Fruit fly (Drosophila melanogaster) whole organism, embryonic: Measurements from ENCODE around the gene CatB.
A peak's percentile ranks its signal among the peaks of the same experiment; 100 is the strongest.

ENCODE experiments used
- Abd-B ChIP-seq: fragments of 200-800 bp; sonication (Bioruptor generic); optimal IDR thresholded peaks from 2 replicates; lab custom pipeline; 2018; ENCODE audit warnings: missing biosample characterization, mild to moderate bottlenecking, missing genetic modification characterization, moderate library complexity
- Aef1 ChIP-seq: fragments of 200-800 bp; sonication (Bioruptor generic); IDR thresholded peaks from 3 replicates; pipeline ENCODE4 v1.3.6; 2022; ENCODE audit warnings: missing biosample characterization, missing genetic modification characterization
- Atf3 ChIP-seq: fragments of 200-800 bp; sonication (Bioruptor generic); optimal IDR thresholded peaks from 3 replicates; lab custom pipeline; 2016; ENCODE audit warnings: missing biosample characterization, missing genetic modification characterization
- Blimp-1 ChIP-seq: fragments of 200-800 bp; sonication (Bioruptor generic); optimal IDR thresholded peaks from 3 replicates; lab custom pipeline; 2018; ENCODE audit warnings: missing biosample characterization, missing genetic modification characterization, mild to moderate bottlenecking, moderate library complexity, missing genetic modification reagents
- C15 ChIP-seq: fragments of 200-800 bp; sonication (Bioruptor generic); IDR thresholded peaks from 3 replicates; pipeline ENCODE4 v1.3.6; 2022; ENCODE audit warnings: missing biosample characterization, missing genetic modification characterization
- CG10267 ChIP-seq: fragments of 200-800 bp; sonication (Bioruptor generic); optimal IDR thresholded peaks from 2 replicates; lab custom pipeline; 2018; ENCODE audit warnings: missing biosample characterization, mild to moderate bottlenecking, missing genetic modification characterization, moderate library complexity
- CG10321 ChIP-seq: fragments of 200-800 bp; sonication (Bioruptor generic); IDR thresholded peaks from 2 replicates; pipeline ENCODE4 v1.3.6; 2022; ENCODE audit warnings: missing biosample characterization, missing genetic modification characterization
- CG10543 ChIP-seq: fragments of 200-800 bp; sonication (Bioruptor generic); optimal IDR thresholded peaks from 3 replicates; lab custom pipeline; 2017; ENCODE audit warnings: missing biosample characterization, mild to moderate bottlenecking, missing genetic modification characterization, moderate library complexity
- CG11456 ChIP-seq: fragments of 200-800 bp; sonication (Bioruptor generic); IDR thresholded peaks from 3 replicates; pipeline ENCODE4 v1.3.6; 2022; ENCODE audit warnings: missing biosample characterization, missing genetic modification characterization
- CG14965 ChIP-seq: fragments of 200-800 bp; sonication (Bioruptor generic); optimal IDR thresholded peaks from 2 replicates; lab custom pipeline; 2016; ENCODE audit warnings: missing biosample characterization, missing genetic modification characterization, borderline replicate concordance
- CG17568 ChIP-seq: fragments of 200-800 bp; sonication (Bioruptor generic); optimal IDR thresholded peaks from 2 replicates; lab custom pipeline; 2018; ENCODE audit warnings: missing biosample characterization, mild to moderate bottlenecking, missing genetic modification characterization, moderate library complexity
- CG17912 ChIP-seq: fragments of 200-800 bp; sonication (Bioruptor generic); optimal IDR thresholded peaks from 2 replicates; lab custom pipeline; 2018; ENCODE audit warnings: missing biosample characterization, mild to moderate bottlenecking, missing genetic modification characterization
- CG18476 ChIP-seq: fragments of 200-800 bp; sonication (Bioruptor generic); optimal IDR thresholded peaks from 2 replicates; lab custom pipeline; 2016; ENCODE audit warnings: missing biosample characterization, mild to moderate bottlenecking, missing genetic modification characterization
- CG2116 ChIP-seq: fragments of 200-800 bp; sonication (Bioruptor generic); optimal IDR thresholded peaks from 3 replicates; lab custom pipeline; 2018; ENCODE audit warnings: missing biosample characterization, mild to moderate bottlenecking, missing genetic modification characterization
- CG2678 ChIP-seq: fragments of 200-800 bp; sonication (Bioruptor generic); optimal IDR thresholded peaks from 3 replicates; lab custom pipeline; 2019; ENCODE audit warnings: missing biosample characterization, mild to moderate bottlenecking, missing genetic modification characterization, moderate library complexity
- CG30431 ChIP-seq: fragments of 200-800 bp; sonication (Bioruptor generic); optimal IDR thresholded peaks from 2 replicates; lab custom pipeline; 2017; ENCODE audit warnings: missing biosample characterization, missing genetic modification characterization
- CG31365 ChIP-seq: fragments of 200-800 bp; sonication (Bioruptor generic); optimal IDR thresholded peaks from 2 replicates; lab custom pipeline; 2018; ENCODE audit warnings: missing biosample characterization, mild to moderate bottlenecking, missing genetic modification characterization
- CG3281 ChIP-seq: fragments of 200-800 bp; sonication (Bioruptor generic); optimal IDR thresholded peaks from 3 replicates; lab custom pipeline; 2017; ENCODE audit warnings: missing biosample characterization, mild to moderate bottlenecking, missing genetic modification characterization
- CG33557 ChIP-seq: fragments of 200-800 bp; sonication (Bioruptor generic); optimal IDR thresholded peaks from 2 replicates; lab custom pipeline; 2019; ENCODE audit warnings: missing biosample characterization, mild to moderate bottlenecking, missing genetic modification characterization, moderate library complexity
- CG3407 ChIP-seq: fragments of 200-800 bp; sonication (Bioruptor generic); optimal IDR thresholded peaks from 2 replicates; lab custom pipeline; 2018; ENCODE audit warnings: missing biosample characterization, mild to moderate bottlenecking, missing genetic modification characterization
- CG4730 ChIP-seq: fragments of 200-800 bp; sonication (Bioruptor generic); IDR thresholded peaks from 2 replicates; pipeline ENCODE4 v1.3.6; 2022; ENCODE audit warnings: missing biosample characterization, missing genetic modification characterization
- CG6689 ChIP-seq: fragments of 200-800 bp; sonication (Bioruptor generic); IDR thresholded peaks from 2 replicates; pipeline ENCODE4 v1.3.6; 2022; ENCODE audit warnings: missing biosample characterization, missing genetic modification characterization
- CG7963 ChIP-seq: fragments of 200-800 bp; sonication (Bioruptor generic); IDR thresholded peaks from 3 replicates; pipeline ENCODE4 v1.3.6; 2022; ENCODE audit warnings: missing biosample characterization, missing genetic modification characterization; ENCODE audit not compliant: partially characterized antibody
- CG8924 ChIP-seq: fragments of 200-800 bp; optimal IDR thresholded peaks from 3 replicates; lab custom pipeline; 2019; ENCODE audit warnings: missing biosample characterization, mild to moderate bottlenecking, missing genetic modification characterization, moderate library complexity
- Gug ChIP-seq: fragments of 200-800 bp; sonication (Bioruptor generic); IDR thresholded peaks from 4 replicates; pipeline ENCODE4 v1.3.6; 2022; ENCODE audit warnings: missing biosample characterization, missing genetic modification characterization
- HmgD ChIP-seq: fragments of 200-800 bp; sonication (Bioruptor generic); optimal IDR thresholded peaks from 3 replicates; lab custom pipeline; 2016; ENCODE audit warnings: missing biosample characterization, missing genetic modification characterization
- Hr51 ChIP-seq, 2 experiments: fragments of 200-800 bp; sonication (Bioruptor generic); optimal IDR thresholded peaks; 2 replicates in 1 of 2; 3 replicates in 1 of 2; lab custom pipeline; 2016 to 2018; ENCODE audit warnings: missing biosample characterization in 2 of 2, missing genetic modification characterization in 2 of 2, mild to moderate bottlenecking in 1 of 2, moderate library complexity in 1 of 2
- Med ChIP-seq: fragments of 200-800 bp; sonication (Bioruptor generic); peaks from one replicate; lab custom pipeline; 2016; ENCODE audit warnings: missing biosample characterization, missing genetic modification characterization, mild to moderate bottlenecking, inconsistent platforms, moderate library complexity
- Poxn ChIP-seq: fragments of 200-800 bp; sonication (Bioruptor generic); IDR thresholded peaks from 2 replicates; pipeline ENCODE4 v1.3.6; 2022; ENCODE audit warnings: missing biosample characterization, missing genetic modification characterization
- Ssrp ChIP-seq: fragments of 200-800 bp; sonication (Bioruptor generic); optimal IDR thresholded peaks from 2 replicates; lab custom pipeline; 2018; ENCODE audit warnings: missing biosample characterization, mild to moderate bottlenecking, missing genetic modification characterization, moderate library complexity
- Stat92E ChIP-seq, 3 experiments: fragments of >200 bp in 2 of 3; fragments of 200-800 bp in 1 of 3; sonication (Bioruptor generic) in 1 of 3; optimal IDR thresholded peaks; 2 replicates each; lab custom pipeline; 2017 to 2019; ENCODE audit warnings: missing biosample characterization in 3 of 3, missing genetic modification characterization in 3 of 3, mild to moderate bottlenecking in 1 of 3, moderate library complexity in 1 of 3
- Trl ChIP-seq, 3 experiments: fragments of >200 bp in 2 of 3; fragments of 200-800 bp in 1 of 3; sonication (Bioruptor generic) in 1 of 3; optimal IDR thresholded peaks; 2 replicates in 1 of 3; 3 replicates in 2 of 3; lab custom pipeline; 2016 to 2017; ENCODE audit warnings: missing biosample characterization in 1 of 3, missing genetic modification characterization in 1 of 3
- bbx ChIP-seq: fragments of 200-800 bp; sonication (Bioruptor generic); IDR thresholded peaks from 2 replicates; pipeline ENCODE4 v1.3.6; 2022; ENCODE audit warnings: missing biosample characterization, missing genetic modification characterization; ENCODE audit not compliant: partially characterized antibody
- disco-r ChIP-seq: fragments of 200-800 bp; sonication (Bioruptor generic); optimal IDR thresholded peaks from 2 replicates; lab custom pipeline; 2016; ENCODE audit warnings: missing biosample characterization, missing genetic modification characterization
- dm ChIP-seq: fragments of 200-800 bp; sonication (Bioruptor generic); optimal IDR thresholded peaks from 3 replicates; lab custom pipeline; 2016; ENCODE audit warnings: missing biosample characterization, missing genetic modification characterization
- ems ChIP-seq: fragments of 200-800 bp; sonication (Bioruptor generic); optimal IDR thresholded peaks from 3 replicates; lab custom pipeline; 2016; ENCODE audit warnings: missing biosample characterization, missing genetic modification characterization
- fu2 ChIP-seq: fragments of 200-800 bp; sonication (Bioruptor generic); optimal IDR thresholded peaks from 2 replicates; lab custom pipeline; 2016; ENCODE audit warnings: missing biosample characterization, missing genetic modification characterization
- grn ChIP-seq: fragments of 200-800 bp; sonication (Bioruptor generic); optimal IDR thresholded peaks from 3 replicates; lab custom pipeline; 2017; ENCODE audit warnings: missing biosample characterization, missing genetic modification characterization
- gsb-n ChIP-seq: fragments of 200-800 bp; sonication (Bioruptor generic); optimal IDR thresholded peaks from 3 replicates; lab custom pipeline; 2018; ENCODE audit warnings: missing biosample characterization, mild to moderate bottlenecking, missing genetic modification characterization
- kah ChIP-seq: fragments of 200-800 bp; sonication (Bioruptor generic); optimal IDR thresholded peaks from 2 replicates; lab custom pipeline; 2018; ENCODE audit warnings: missing biosample characterization, mild to moderate bottlenecking, missing genetic modification characterization
- lab ChIP-seq: fragments of 200-800 bp; sonication (Bioruptor generic); optimal IDR thresholded peaks from 3 replicates; lab custom pipeline; 2017; ENCODE audit warnings: missing biosample characterization, missing genetic modification characterization, mild to moderate bottlenecking, moderate library complexity, missing genetic modification reagents
- nom ChIP-seq: fragments of 200-800 bp; sonication (Bioruptor generic); optimal IDR thresholded peaks from 2 replicates; lab custom pipeline; 2017; ENCODE audit warnings: missing biosample characterization, missing genetic modification characterization, mild to moderate bottlenecking, moderate library complexity, missing genetic modification reagents
- org-1 ChIP-seq: fragments of 200-800 bp; sonication (Bioruptor generic); optimal IDR thresholded peaks from 2 replicates; lab custom pipeline; 2017; ENCODE audit warnings: missing biosample characterization, missing genetic modification characterization
- pho ChIP-seq: fragments of 200-800 bp; sonication (Bioruptor generic); optimal IDR thresholded peaks from 2 replicates; lab custom pipeline; 2016; ENCODE audit warnings: missing biosample characterization, missing genetic modification characterization
- sna ChIP-seq: fragments of 200-800 bp; sonication (Bioruptor generic); IDR thresholded peaks from 2 replicates; pipeline ENCODE4 v1.3.6; 2022; ENCODE audit warnings: missing biosample characterization, missing genetic modification characterization; ENCODE audit not compliant: partially characterized antibody
- sug ChIP-seq: fragments of 200-800 bp; optimal IDR thresholded peaks from 2 replicates; lab custom pipeline; 2019; ENCODE audit warnings: missing biosample characterization, mild to moderate bottlenecking, missing genetic modification characterization, moderate library complexity
- unpg ChIP-seq: fragments of 200-800 bp; sonication (Bioruptor generic); optimal IDR thresholded peaks from 3 replicates; lab custom pipeline; 2018; ENCODE audit warnings: missing biosample characterization, mild to moderate bottlenecking, missing genetic modification characterization, moderate library complexity
- usp ChIP-seq: fragments of >200 bp; optimal IDR thresholded peaks from 2 replicates; lab custom pipeline; 2017; ENCODE audit warnings: missing biosample characterization, missing genetic modification characterization
- yki ChIP-seq: fragments of >200 bp; optimal IDR thresholded peaks from 3 replicates; lab custom pipeline; 2018
- z ChIP-seq: fragments of 200-800 bp; sonication (Bioruptor generic); IDR thresholded peaks from 3 replicates; pipeline ENCODE4 v1.3.6; 2022; ENCODE audit warnings: missing biosample characterization, missing genetic modification characterization

CatB gene

dm6 chr2L:8694250-8694704 is 11.1 kb upstream of the CatB start (continued):
- TF ChIP-seq dm (GFP tag; lab: Kevin White, UChicago) (no peak), CG10267 (tag; lab: Kevin White, UChicago) (no peak), CG33557 (GFP tag; lab: Kevin White, UChicago) (no peak), bbx (no peak), Aef1 (GFP tag; lab: Robert Waterston, UW) (no peak), CG31365 (tag; lab: Kevin White, UChicago) (peak; percentile 5), CG17568 (GFP tag; lab: Kevin White, UChicago) (peak; percentile 45), Blimp-1 (GFP tag; lab: Kevin White, UChicago) (no peak), Atf3 (GFP tag; lab: Kevin White, UChicago) (no peak), yki (lab: Kevin White, UChicago) (no peak), z (GFP tag; lab: Robert Waterston, UW) (0 out of 3 replicates have a peak, but pooled peaks have one; percentile 13), Abd-B (GFP tag; lab: Kevin White, UChicago) (no peak), Gug (GFP tag; lab: Robert Waterston, UW) (no peak), HmgD (GFP tag; lab: Kevin White, UChicago) (no peak), kah (no peak), fu2 (GFP tag; lab: Kevin White, UChicago) (no peak), nom (GFP tag; lab: Kevin White, UChicago) (no peak), CG2678 (tag; lab: Kevin White, UChicago) (peak; percentile 48), CG14965 (GFP tag; lab: Kevin White, UChicago) (no peak), grn (peak; percentile 56), Stat92E (GFP tag; optimal IDR thresholded peaks at IDR 0.05; lab: Kevin White, UChicago) (peak in 1 of 3 experiments; percentile 6), CG10321 (GFP tag; lab: Robert Waterston, UW) (no peak), Ssrp (tag; lab: Kevin White, UChicago) (no peak), CG2116 (GFP tag; lab: Kevin White, UChicago) (no peak), Hr51 (GFP tag; optimal IDR thresholded peaks at IDR 0.05; lab: Kevin White, UChicago) (no peak), org-1 (GFP tag; lab: Kevin White, UChicago) (no peak), CG8924 (tag; lab: Kevin White, UChicago) (no peak), CG10543 (GFP tag; lab: Kevin White, UChicago) (peak; percentile 87), CG7963 (no peak), Trl (optimal IDR thresholded peaks at IDR 0.05; lab: Kevin White, UChicago) (no peak), Trl (GFP tag; optimal IDR thresholded peaks at IDR 0.05; lab: Kevin White, UChicago) (no peak), CG18476 (no peak), sna (GFP tag; lab: Robert Waterston, UW) (no peak), pho (no peak), unpg (peak; percentile 29), disco-r (no peak), gsb-n (tag; lab: Kevin White, UChicago) (no peak), CG3407 (GFP tag; lab: Kevin White, UChicago) (no peak), lab (GFP tag; lab: Kevin White, UChicago) (peak; percentile 85), CG6689 (GFP tag; lab: Robert Waterston, UW) (no peak), CG4730 (GFP tag; lab: Robert Waterston, UW) (no peak), usp (GFP tag; lab: Kevin White, UChicago) (no peak), Poxn (GFP tag; lab: Robert Waterston, UW) (no peak), Med (GFP tag; lab: Kevin White, UChicago) (peak; percentile 80), C15 (GFP tag; lab: Robert Waterston, UW) (no peak), sug (tag; lab: Kevin White, UChicago) (peak; percentile 97), CG11456 (GFP tag; lab: Robert Waterston, UW) (no peak), CG30431 (GFP tag; lab: Kevin White, UChicago) (no peak), CG17912 (GFP tag; lab: Kevin White, UChicago) (peak; percentile 13), ems (GFP tag; lab: Kevin White, UChicago) (no peak), CG3281 (no peak)
